Fruit fly (Drosophila melanogaster): ENCODE data around the gene Sf3b3.
A peak's percentile ranks its signal among the peaks of the same experiment; 100 is the strongest.

- TF ChIP-seq rn (GFP tag; IDR thresholded peaks at IDR 0.05) (peak; percentile 48; the same call in 1 of the 2 replicates), CG8301 (tag; optimal IDR thresholded peaks at IDR 0.05) (peak; percentile 78), CG4496 (GFP tag; IDR thresholded peaks at IDR 0.05) (peak; percentile 95), CG17806 (tag; optimal IDR thresholded peaks at IDR 0.05) (peak; percentile 87), D1 (tag; optimal IDR thresholded peaks at IDR 0.05) (peak; percentile 12), Ets98B (GFP tag; IDR thresholded peaks at IDR 0.05) (peak; percentile 87), Pif1B (GFP tag; optimal IDR thresholded peaks at IDR 0.05) (peak; percentile 92), CG13204 (GFP tag; optimal IDR thresholded peaks at IDR 0.05) (peak; percentile 79), CG34367 (tag; optimal IDR thresholded peaks at IDR 0.05) (peak; percentile 74)
These were observed 12.9 kb downstream of the Sf3b3 start for dm6 chr3L:820332-820731.

Data from whole organism, pupa.